Fruit fly (Drosophila melanogaster): Measurements from ENCODE around the gene chb.
A peak's percentile ranks its signal among the peaks of the same experiment; 100 is the strongest.

Gene chb

DNA sequence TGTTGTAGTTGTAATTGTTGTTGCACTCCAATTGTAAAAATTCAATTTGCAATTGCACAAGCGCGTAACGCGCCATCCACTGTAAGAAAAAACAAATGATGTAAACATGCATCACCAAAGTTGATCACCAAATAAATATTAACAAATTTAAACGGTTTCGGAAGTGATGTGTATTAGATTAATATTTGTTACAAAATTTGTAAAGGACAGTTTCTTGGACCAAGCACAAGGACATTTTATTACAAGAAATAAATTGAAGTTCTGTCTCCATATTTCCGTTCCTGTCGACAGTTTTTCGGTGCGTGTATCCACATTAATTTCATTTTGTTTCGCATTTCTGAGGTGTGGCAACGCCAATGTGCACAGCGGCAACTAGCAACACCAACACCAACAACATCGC is 57.1 kb downstream of the chb start (continued):
- peak; percentile 51 for TF ChIP-seq achi (GFP tag; optimal IDR thresholded peaks at IDR 0.05)
- TF ChIP-seq CG1621 (tag; optimal IDR thresholded peaks at IDR 0.05) = no peak
- no peak for TF ChIP-seq Hr39 (GFP tag; optimal IDR thresholded peaks at IDR 0.05)
- no peak for TF ChIP-seq CG31627 (GFP tag; optimal IDR thresholded peaks at IDR 0.05)
- no peak for TF ChIP-seq Sox102F (GFP tag; optimal IDR thresholded peaks at IDR 0.05)
- TF ChIP-seq topi (GFP tag; optimal IDR thresholded peaks at IDR 0.05) = no peak
- TF ChIP-seq CG4318 (GFP tag; optimal IDR thresholded peaks at IDR 0.05) = peak; percentile 83
- TF ChIP-seq dsx (GFP tag; optimal IDR thresholded peaks at IDR 0.05; ENCODE audit: poor library complexity, severe bottlenecking) = no peak
- no peak for TF ChIP-seq Eip93F (GFP tag; optimal IDR thresholded peaks at IDR 0.05)
- peak; percentile 29; the same call in 1 of the 2 replicates for TF ChIP-seq CG11294 (GFP tag; IDR thresholded peaks at IDR 0.05)
- peak; percentile 19 for TF ChIP-seq CG11762 (GFP tag; optimal IDR thresholded peaks at IDR 0.05; ENCODE audit: insufficient read depth)
- peak; percentile 89 for TF ChIP-seq CG15336 (GFP tag; IDR thresholded peaks at IDR 0.05)
- TF ChIP-seq CG6792 (GFP tag; optimal IDR thresholded peaks at IDR 0.05) = no peak
- peak; percentile 68 for TF ChIP-seq net (GFP tag; optimal IDR thresholded peaks at IDR 0.05)
- TF ChIP-seq CG8119 (GFP tag; IDR thresholded peaks at IDR 0.05) = peak; percentile 89
- TF ChIP-seq cyc (GFP tag; optimal IDR thresholded peaks at IDR 0.05) = no peak
- TF ChIP-seq CG6854 (GFP tag; optimal IDR thresholded peaks at IDR 0.05) = no peak
- peak; percentile 92 for TF ChIP-seq Hr4 (GFP tag; optimal IDR thresholded peaks at IDR 0.05)
- peak; percentile 83 for TF ChIP-seq Lpt (GFP tag; optimal IDR thresholded peaks at IDR 0.05)
- TF ChIP-seq Ets96B (tag; optimal IDR thresholded peaks at IDR 0.05) = no peak

- TF ChIP-seq fd59A (GFP tag; optimal IDR thresholded peaks at IDR 0.05) (no peak), Sox15 (GFP tag; optimal IDR thresholded peaks at IDR 0.05) (no peak), CG6854 (GFP tag; optimal IDR thresholded peaks at IDR 0.05) (no peak), CG6808 (GFP tag; optimal IDR thresholded peaks at IDR 0.05) (no peak), CG3919 (GFP tag; optimal IDR thresholded peaks at IDR 0.05) (no peak), OdsH (GFP tag; optimal IDR thresholded peaks at IDR 0.05) (no peak), Blimp-1 (GFP tag; optimal IDR thresholded peaks at IDR 0.05) (no peak), CG31627 (GFP tag; optimal IDR thresholded peaks at IDR 0.05) (no peak), svp (GFP tag) (no peak), eg (GFP tag; IDR thresholded peaks at IDR 0.05) (no peak), Met (GFP tag; optimal IDR thresholded peaks at IDR 0.05) (no peak), fd85E (GFP tag; optimal IDR thresholded peaks at IDR 0.05) (no peak), topi (GFP tag; optimal IDR thresholded peaks at IDR 0.05) (no peak), Ets96B (tag; optimal IDR thresholded peaks at IDR 0.05) (no peak), net (GFP tag; optimal IDR thresholded peaks at IDR 0.05) (no peak), CG4318 (GFP tag; optimal IDR thresholded peaks at IDR 0.05) (no peak), fkh (GFP tag; optimal IDR thresholded peaks at IDR 0.05) (no peak), Hr4 (GFP tag; optimal IDR thresholded peaks at IDR 0.05) (no peak)
Observed at dm6 chr3L:21230762-21231161, 58.1 kb downstream of the chb start.

Measured in whole organism, prepupa.